Worm (Caenorhabditis elegans): ENCODE data around the gene hmgs-1.
A peak's percentile ranks its signal among the peaks of the same experiment; 100 is the strongest.
"Not testable (repeated sequence)": the region's sequence is repeated elsewhere in the genome, so short reads cannot be mapped to it uniquely, and the experiment has no call there.

Gene hmgs-1

DNA sequence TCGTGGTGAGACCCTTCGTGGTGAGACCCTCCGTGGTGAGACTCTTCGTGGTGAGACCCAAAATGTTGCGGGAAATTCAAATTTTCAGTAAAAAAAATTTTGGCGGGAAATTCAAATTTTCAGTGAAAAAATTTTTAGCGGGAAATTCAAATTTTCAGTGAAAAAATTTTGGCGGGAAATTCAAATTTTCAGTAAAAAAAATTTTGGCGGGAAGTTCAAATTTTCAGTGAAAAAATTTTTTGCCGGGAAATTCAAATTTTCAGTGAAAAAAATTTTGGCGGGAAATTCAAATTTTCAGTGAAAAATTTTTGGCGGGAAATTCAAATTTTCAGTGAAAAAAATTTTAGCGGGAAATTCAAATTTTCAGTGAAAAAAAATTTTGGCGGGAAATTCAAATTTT lies 44.3 kb downstream of the hmgs-1 start:
- TF ChIP-seq efl-1 (optimal IDR thresholded peaks at IDR 0.05): not testable (repeated sequence)
- TF ChIP-seq efl-1 (GFP tag; optimal IDR thresholded peaks at IDR 0.05 in 1 of 2) (peak; percentile 34 to 62), unc-98 (GFP tag; IDR thresholded peaks at IDR 0.05) (peak; percentile 15; the same call in 1 of the 2 replicates)

DNA sequence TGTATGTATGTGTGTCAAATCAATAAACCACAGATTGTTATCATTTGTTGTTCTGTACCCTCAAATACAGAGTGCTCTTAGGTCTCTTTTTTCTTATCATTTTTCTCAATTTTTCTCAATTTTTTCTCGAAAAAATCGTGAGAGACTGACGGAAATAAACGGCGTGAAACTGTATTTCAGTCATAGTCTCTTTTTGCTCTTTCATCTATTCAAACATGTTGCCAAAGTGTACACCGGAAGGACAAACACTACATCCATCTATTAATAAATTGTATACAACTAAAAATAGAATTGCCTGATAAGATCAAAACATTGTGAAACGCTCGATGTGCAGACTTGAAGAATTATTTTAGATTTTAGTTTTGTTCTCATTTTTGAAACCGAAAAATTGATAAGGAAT lies 49.9 kb downstream of the hmgs-1 start:
- TF ChIP-seq nhr-12 (tag; optimal IDR thresholded peaks at IDR 0.05): no peak
- peak; percentile 57 for TF ChIP-seq elt-2 (tag; optimal IDR thresholded peaks at IDR 0.05)
- TF ChIP-seq lsy-2 (tag; optimal IDR thresholded peaks at IDR 0.05): no peak
- TF ChIP-seq efl-1 (optimal IDR thresholded peaks at IDR 0.05): no peak
- TF ChIP-seq efl-1 (GFP tag; optimal IDR thresholded peaks at IDR 0.05 in 1 of 2): peak in 1 of 2 experiments; percentile 80

All from whole organism, L1 larva.